Worm (Caenorhabditis elegans) whole organism, L3 larva: ENCODE data around the gene H03G16.7.

Source experiments
- aly-2 ChIP-seq: fragments of 150-350 bp; optimal IDR thresholded peaks from 2 replicates; lab custom pipeline; 2014; ENCODE audit warnings: missing biosample characterization, missing genetic modification characterization
- ama-1 ChIP-seq: fragments of 150-350 bp; optimal IDR thresholded peaks from 2 replicates; lab custom pipeline; 2018
- ceh-16 ChIP-seq: sonication (generic microtip); optimal IDR thresholded peaks from 2 replicates; lab custom pipeline; 2017; ENCODE audit warnings: missing biosample characterization, missing genetic modification characterization
- ceh-82 ChIP-seq: fragments of 150-350 bp; optimal IDR thresholded peaks from 2 replicates; lab custom pipeline; 2014; ENCODE audit warnings: missing biosample characterization, missing genetic modification characterization
- ceh-9 ChIP-seq: sonication (generic microtip); optimal IDR thresholded peaks from 2 replicates; lab custom pipeline; 2018; ENCODE audit warnings: missing biosample characterization, missing genetic modification characterization
- daf-12 ChIP-seq: fragments of 150-350 bp; optimal IDR thresholded peaks from 2 replicates; lab custom pipeline; 2014; ENCODE audit warnings: missing biosample characterization, missing genetic modification reagents, missing genetic modification characterization
- elt-2 ChIP-seq: sonication (generic microtip); optimal IDR thresholded peaks from 2 replicates; lab custom pipeline; 2016; ENCODE audit warnings: missing genetic modification reagents, mild to moderate bottlenecking, missing genetic modification characterization, missing compliant biosample characterization
- elt-3 ChIP-seq, 3 experiments: fragments of 150-350 bp in 1 of 3; sonication (generic microtip) in 2 of 3; optimal IDR thresholded peaks; 2 replicates in 2 of 3; 4 replicates in 1 of 3; lab custom pipeline; 2014 to 2017; ENCODE audit warnings: missing biosample characterization in 3 of 3, missing genetic modification characterization in 3 of 3
- fkh-2 ChIP-seq: fragments of 150-350 bp; optimal IDR thresholded peaks from 2 replicates; lab custom pipeline; 2014; ENCODE audit warnings: missing biosample characterization, missing genetic modification reagents, missing genetic modification characterization
- hmg-11 ChIP-seq: sonication (generic microtip); optimal IDR thresholded peaks from 2 replicates; lab custom pipeline; 2016; ENCODE audit warnings: missing genetic modification characterization, missing compliant biosample characterization
- lin-15B ChIP-seq: fragments of 150-350 bp; optimal IDR thresholded peaks from 2 replicates; lab custom pipeline; 2014; ENCODE audit warnings: missing biosample characterization, missing genetic modification characterization
- lin-39 ChIP-seq: fragments of 150-350 bp; optimal IDR thresholded peaks from 2 replicates; lab custom pipeline; 2018; ENCODE audit warnings: missing biosample characterization, missing genetic modification reagents, missing genetic modification characterization
- nfya-1 ChIP-seq: sonication (generic microtip); optimal IDR thresholded peaks from 2 replicates; lab custom pipeline; 2017; ENCODE audit warnings: missing genetic modification characterization, mild to moderate bottlenecking, missing compliant biosample characterization, antibody characterized with exemption, moderate library complexity; ENCODE audit not compliant: insufficient read depth
- nhr-23 ChIP-seq: fragments of 150-350 bp; optimal IDR thresholded peaks from 2 replicates; lab custom pipeline; 2014; ENCODE audit warnings: missing biosample characterization, missing genetic modification reagents, missing genetic modification characterization
- nhr-25 ChIP-seq: sonication (generic microtip); optimal IDR thresholded peaks from 2 replicates; lab custom pipeline; 2017; ENCODE audit warnings: missing biosample characterization, missing genetic modification characterization
- nhr-28 ChIP-seq: fragments of 150-350 bp; optimal IDR thresholded peaks from 2 replicates; lab custom pipeline; 2014; ENCODE audit warnings: missing biosample characterization, missing genetic modification characterization
- nhr-43 ChIP-seq: sonication (generic microtip); optimal IDR thresholded peaks from 2 replicates; lab custom pipeline; 2016; ENCODE audit warnings: mild to moderate bottlenecking, missing genetic modification characterization, missing compliant biosample characterization; ENCODE audit not compliant: poor library complexity, severe bottlenecking
- nhr-76 ChIP-seq: fragments of 150-350 bp; sonication (generic microtip); optimal IDR thresholded peaks from 5 replicates; lab custom pipeline; 2014; ENCODE audit warnings: missing biosample characterization, missing genetic modification characterization
- nhr-77 ChIP-seq: fragments of 150-350 bp; optimal IDR thresholded peaks from 2 replicates; lab custom pipeline; 2014; ENCODE audit warnings: missing biosample characterization, missing genetic modification characterization
- pqm-1 ChIP-seq: fragments of 150-350 bp; optimal IDR thresholded peaks from 2 replicates; lab custom pipeline; 2017; ENCODE audit warnings: missing biosample characterization, missing genetic modification characterization, inconsistent platforms
- sea-2 ChIP-seq: fragments of 150-350 bp; sonication (generic microtip); optimal IDR thresholded peaks from 4 replicates; lab custom pipeline; 2014; ENCODE audit warnings: missing biosample characterization, missing genetic modification reagents, missing genetic modification characterization
- skn-1 ChIP-seq: fragments of 150-350 bp; optimal IDR thresholded peaks from 2 replicates; lab custom pipeline; 2014; ENCODE audit warnings: missing biosample characterization, missing genetic modification characterization
- snpc-4 ChIP-seq: fragments of 150-350 bp; optimal IDR thresholded peaks from 2 replicates; lab custom pipeline; 2014; ENCODE audit warnings: missing biosample characterization, missing genetic modification characterization
- tbx-2 ChIP-seq: sonication (generic microtip); optimal IDR thresholded peaks from 2 replicates; lab custom pipeline; 2016; ENCODE audit warnings: mild to moderate bottlenecking, missing genetic modification characterization, missing compliant biosample characterization
- unc-39 ChIP-seq: sonication (generic microtip); optimal IDR thresholded peaks from 4 replicates; lab custom pipeline; 2017; ENCODE audit warnings: missing biosample characterization, missing genetic modification characterization
- zag-1 ChIP-seq: fragments of 150-350 bp; optimal IDR thresholded peaks from 2 replicates; lab custom pipeline; 2014; ENCODE audit warnings: missing biosample characterization, missing genetic modification characterization

Gene H03G16.7

DNA sequence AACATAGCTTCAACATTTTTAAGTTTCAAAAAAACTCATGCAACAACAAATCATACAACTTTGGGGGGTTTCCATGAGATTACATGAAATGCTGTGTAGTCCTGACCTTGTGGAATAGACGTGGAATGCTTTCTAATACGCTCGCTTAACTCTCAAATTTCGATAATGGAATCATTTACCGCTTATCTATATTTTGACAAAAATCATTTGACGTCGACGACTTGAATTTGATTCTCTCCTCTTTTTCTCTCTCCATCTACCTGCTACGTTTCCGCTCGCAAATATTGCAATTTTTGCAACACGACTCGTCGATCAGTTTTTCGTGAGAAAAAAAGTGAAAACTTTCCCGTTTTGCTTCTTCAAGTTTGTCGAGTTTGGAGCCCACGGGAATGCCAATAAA, 33.3 kb upstream of the H03G16.7 start, which contains the start of gene flr-4:
TSS of gene flr-4 (plus strand) at position 275 of the 400 bp plus-strand sequence.
- TF ChIP-seq elt-2 (peak; percentile 77), lin-39 (tag; lab: Kevin White, UChicago) (no peak)

- TF ChIP-seq elt-2 (peak; percentile 50), lin-39 (tag; lab: Kevin White, UChicago) (no peak)
Measured at ce11 chrX:15087752-15088151, 31.9 kb upstream of the H03G16.7 start.

DNA sequence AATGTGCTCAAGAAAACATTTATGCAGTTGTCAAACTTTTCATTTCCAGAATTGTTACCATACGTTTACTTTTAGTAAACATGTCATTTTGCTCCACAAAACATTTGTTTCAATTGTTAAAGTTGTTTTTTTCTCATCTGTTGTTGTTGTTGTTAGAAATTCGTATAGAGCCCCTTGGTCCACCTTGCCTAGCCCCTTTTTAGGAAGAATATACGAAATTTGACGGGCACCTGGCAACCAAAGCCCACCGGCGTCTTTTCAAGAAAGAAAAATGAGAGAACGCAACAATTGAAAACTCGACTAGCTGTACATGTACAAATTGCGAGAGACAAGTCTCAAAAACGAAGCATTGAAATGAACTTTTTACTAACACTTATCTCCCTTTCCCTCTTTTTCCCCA, 28.6 kb upstream of the H03G16.7 start, which contains the start of gene F09B12.5:
TSS of gene F09B12.5 (plus strand) at position 301 of the 400 bp plus-strand sequence.
- TF ChIP-seq ceh-9 (tag; lab: Kevin White, UChicago) (no peak), nhr-76 (tag; lab: Kevin White, UChicago) (no peak), aly-2 (tag; lab: Kevin White, UChicago) (no peak), lin-15B (tag; lab: Kevin White, UChicago) (no peak), daf-12 (tag; lab: Kevin White, UChicago) (no peak), ceh-16 (tag; lab: Kevin White, UChicago) (no peak), unc-39 (tag; lab: Kevin White, UChicago) (no peak), nhr-23 (tag; lab: Kevin White, UChicago) (no peak), fkh-2 (tag; lab: Kevin White, UChicago) (no peak), elt-2 (no peak)
- TF ChIP-seq, all 47 proteins: peak for 0

DNA sequence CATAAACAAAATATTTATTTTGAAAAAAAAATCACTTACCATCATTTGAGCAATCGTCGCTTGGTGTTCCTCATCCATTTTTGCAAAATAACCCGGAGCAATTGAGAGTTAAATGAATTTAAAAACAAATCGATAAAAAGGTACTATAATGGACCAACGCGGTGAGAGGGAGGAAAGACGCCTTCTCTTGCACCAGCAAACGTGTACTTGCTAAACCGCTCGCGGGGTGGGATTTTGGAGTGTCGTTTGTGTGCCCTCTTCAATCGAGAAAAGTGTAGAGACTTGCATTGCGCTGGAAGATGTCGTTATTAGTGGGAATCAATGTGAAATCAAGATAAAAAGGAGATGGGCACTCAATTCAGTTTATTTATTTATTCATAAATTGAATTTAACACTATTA, 28.0 kb upstream of the H03G16.7 start, which contains the start of gene H40L08.1:
TSS of gene H40L08.1 (minus strand) at position 292 of the 400 bp plus-strand sequence.
- TF ChIP-seq hmg-11 (tag; lab: Kevin White, UChicago) (peak; percentile 63), nfya-1 (tag; lab: Kevin White, UChicago) (peak; percentile 32), elt-2 (peak; percentile 15), snpc-4 (tag; lab: Kevin White, UChicago) (peak; percentile 42), tbx-2 (tag; lab: Kevin White, UChicago) (no peak)

- TF ChIP-seq ama-1 (lab: Kevin White, UChicago) (peak; percentile 30), pqm-1 (tag; lab: Kevin White, UChicago) (no peak), nhr-43 (tag; lab: Kevin White, UChicago) (peak; percentile 45)
Measured at ce11 chrX:15081486-15081885, 25.7 kb upstream of the H03G16.7 start.

ce11 chrX:15079406-15079805, 23.6 kb upstream of the H03G16.7 start:
- TF ChIP-seq fkh-2 (tag; lab: Kevin White, UChicago) (no peak), elt-3 (tag; optimal IDR thresholded peaks at IDR 0.05; lab: Kevin White, UChicago) (peak in 2 of 3 experiments; percentile 16 to 62), ceh-82 (tag; lab: Kevin White, UChicago) (no peak), tbx-2 (tag; lab: Kevin White, UChicago) (peak; percentile 50), nhr-23 (tag; lab: Kevin White, UChicago) (peak; percentile 71), zag-1 (tag; lab: Kevin White, UChicago) (no peak), nhr-25 (tag; lab: Kevin White, UChicago) (peak; percentile 81), elt-2 (no peak), nhr-43 (tag; lab: Kevin White, UChicago) (peak; percentile 86), nhr-77 (no peak), ceh-9 (tag; lab: Kevin White, UChicago) (no peak), lin-15B (tag; lab: Kevin White, UChicago) (no peak), hmg-11 (tag; lab: Kevin White, UChicago) (no peak)

ce11 chrX:15078276-15078675, 22.5 kb upstream of the H03G16.7 start:
- no peak for TF ChIP-seq nhr-28 (tag; lab: Kevin White, UChicago)
- TF ChIP-seq ama-1 (lab: Kevin White, UChicago): peak; percentile 2
- TF ChIP-seq skn-1 (tag; lab: Kevin White, UChicago): no peak
- no peak for TF ChIP-seq sea-2 (GFP tag; lab: Kevin White, UChicago)
